Worm (Caenorhabditis elegans) whole organism, L4 larva: Measurements from ENCODE around the gene C35D10.8.
A peak's percentile ranks its signal among the peaks of the same experiment; 100 is the strongest.

ENCODE experiments used
- D1046.2 ChIP-seq: fragments of 200-800 bp; sonication (Bioruptor generic); IDR thresholded peaks from 2 replicates; pipeline ENCODE4 v1.3.6; 2022; ENCODE audit warnings: missing genetic modification characterization, missing compliant biosample characterization
- F10B5.3 ChIP-seq: sonication (generic microtip); optimal IDR thresholded peaks from 2 replicates; lab custom pipeline; 2016; ENCODE audit warnings: mild to moderate bottlenecking, missing genetic modification characterization, missing compliant biosample characterization
- F26F4.8 ChIP-seq: fragments of 200-800 bp; sonication (Bioruptor generic); conservative IDR thresholded peaks from 2 replicates; pipeline ENCODE4 v1.3.6; 2022; ENCODE audit warnings: missing genetic modification characterization, missing compliant biosample characterization
- F49E8.2 ChIP-seq: sonication (generic microtip); optimal IDR thresholded peaks from 2 replicates; lab custom pipeline; 2016; ENCODE audit warnings: missing compliant biosample characterization, mild to moderate bottlenecking, missing genetic modification characterization, borderline replicate concordance
- T26A8.4 ChIP-seq: fragments of 200-800 bp; sonication (Bioruptor generic); IDR thresholded peaks from 2 replicates; pipeline ENCODE4 v1.3.6; 2022; ENCODE audit warnings: missing genetic modification characterization, missing compliant biosample characterization
- Y105C5A.15 ChIP-seq: fragments of 200-800 bp; sonication (Bioruptor generic); IDR thresholded peaks from 2 replicates; pipeline ENCODE4 v1.3.6; 2022; ENCODE audit warnings: missing genetic modification characterization, missing compliant biosample characterization
- ZK337.2 ChIP-seq: fragments of 200-800 bp; sonication (Bioruptor generic); IDR thresholded peaks from 2 replicates; pipeline ENCODE4 v1.3.6; 2022; ENCODE audit warnings: missing genetic modification reagents, missing genetic modification characterization, missing compliant biosample characterization
- ZK546.5 ChIP-seq, 2 experiments: sonication (generic microtip); optimal IDR thresholded peaks; 2 replicates each; lab custom pipeline; 2017; ENCODE audit warnings: missing biosample characterization in 2 of 2, missing genetic modification characterization in 2 of 2
- aly-2 ChIP-seq: sonication (generic microtip); optimal IDR thresholded peaks from 2 replicates; lab custom pipeline; 2018; ENCODE audit warnings: missing biosample characterization, missing genetic modification characterization
- ama-1 ChIP-seq: fragments of 150-350 bp; optimal IDR thresholded peaks from 2 replicates; lab custom pipeline; 2014; ENCODE audit warnings: inconsistent platforms, mixed read lengths
- ceh-20 ChIP-seq: fragments of 200-800 bp; sonication (Bioruptor generic); IDR thresholded peaks from 2 replicates; pipeline ENCODE4 v1.3.6; 2022; ENCODE audit warnings: missing genetic modification reagents, missing genetic modification characterization, missing compliant biosample characterization
- ceh-44 ChIP-seq: fragments of 200-800 bp; sonication (Bioruptor generic); IDR thresholded peaks from 2 replicates; pipeline ENCODE4 v1.3.6; 2022; ENCODE audit warnings: missing genetic modification reagents, missing genetic modification characterization, missing compliant biosample characterization
- ces-1 ChIP-seq: fragments of 150-350 bp; sonication (generic microtip); optimal IDR thresholded peaks from 4 replicates; lab custom pipeline; 2014; ENCODE audit warnings: missing biosample characterization, missing genetic modification reagents, missing genetic modification characterization
- cey-2 ChIP-seq: sonication (generic microtip); optimal IDR thresholded peaks from 3 replicates; lab custom pipeline; 2017; ENCODE audit warnings: missing genetic modification characterization, mild to moderate bottlenecking, missing compliant biosample characterization, antibody characterized with exemption, borderline replicate concordance; ENCODE audit not compliant: insufficient read depth
- ctbp-1 ChIP-seq: fragments of 200-800 bp; sonication (Bioruptor generic); IDR thresholded peaks from 2 replicates; pipeline ENCODE4 v1.3.6; 2022; ENCODE audit warnings: missing genetic modification reagents, missing genetic modification characterization, missing compliant biosample characterization
- daf-12 ChIP-seq: fragments of 150-350 bp; optimal IDR thresholded peaks from 2 replicates; lab custom pipeline; 2014; ENCODE audit warnings: missing biosample characterization, missing genetic modification reagents, missing genetic modification characterization
- daf-16 ChIP-seq, 3 experiments: sonication (generic microtip); optimal IDR thresholded peaks; 2 replicates each; lab custom pipeline; 2016 to 2017; ENCODE audit warnings: missing genetic modification characterization in 3 of 3, missing genetic modification reagents in 3 of 3, mild to moderate bottlenecking in 2 of 3, missing compliant biosample characterization in 2 of 3, missing biosample characterization in 1 of 3, moderate library complexity in 1 of 3
- dmd-6 ChIP-seq: fragments of 200-800 bp; sonication (Bioruptor generic); IDR thresholded peaks from 2 replicates; pipeline ENCODE4 v1.3.6; 2022; ENCODE audit warnings: missing genetic modification reagents, missing genetic modification characterization, missing compliant biosample characterization
- dmd-8 ChIP-seq: fragments of 200-800 bp; sonication (Bioruptor generic); IDR thresholded peaks from 2 replicates; pipeline ENCODE4 v1.3.6; 2022; ENCODE audit warnings: missing genetic modification characterization, missing compliant biosample characterization
- dmd-9 ChIP-seq: fragments of 200-800 bp; sonication (Bioruptor generic); IDR thresholded peaks from 2 replicates; pipeline ENCODE4 v1.3.6; 2022; ENCODE audit warnings: missing genetic modification reagents, missing genetic modification characterization, missing compliant biosample characterization
- dve-1 ChIP-seq: sonication (generic microtip); optimal IDR thresholded peaks from 2 replicates; lab custom pipeline; 2017; ENCODE audit warnings: antibody characterized with exemption, mild to moderate bottlenecking, missing genetic modification characterization, missing compliant biosample characterization; ENCODE audit not compliant: insufficient read depth
- hif-1 ChIP-seq, 2 experiments: sonication (generic microtip); optimal IDR thresholded peaks; 2 replicates each; lab custom pipeline; 2016 to 2017; ENCODE audit warnings: missing compliant biosample characterization in 2 of 2, missing genetic modification characterization in 2 of 2, missing genetic modification reagents in 2 of 2, missing genotype in 2 of 2, mild to moderate bottlenecking in 1 of 2
- hlh-11 ChIP-seq: fragments of 200-800 bp; sonication (Bioruptor generic); optimal IDR thresholded peaks from 2 replicates; lab custom pipeline; 2018; ENCODE audit warnings: mild to moderate bottlenecking, missing genetic modification characterization, missing compliant biosample characterization
- hmg-1.1 ChIP-seq: fragments of 200-800 bp; sonication (Bioruptor generic); IDR thresholded peaks from 2 replicates; pipeline ENCODE4 v1.3.6; 2022; ENCODE audit warnings: missing genetic modification reagents, missing genetic modification characterization, missing compliant biosample characterization
- lin-1 ChIP-seq: fragments of 200-800 bp; sonication (Bioruptor generic); IDR thresholded peaks from 2 replicates; pipeline ENCODE4 v1.3.6; 2022; ENCODE audit warnings: missing genetic modification reagents, missing genetic modification characterization, missing compliant biosample characterization
- lin-13 ChIP-seq: fragments of 150-350 bp; optimal IDR thresholded peaks from 2 replicates; lab custom pipeline; 2014; ENCODE audit warnings: missing biosample characterization, missing genetic modification reagents, missing genetic modification characterization
- lin-29 ChIP-seq: fragments of 200-800 bp; sonication (Bioruptor generic); IDR thresholded peaks from 2 replicates; pipeline ENCODE4 v1.3.6; 2022; ENCODE audit warnings: missing genetic modification reagents, missing genetic modification characterization, missing compliant biosample characterization
- lir-3 ChIP-seq: sonication (generic microtip); optimal IDR thresholded peaks from 2 replicates; lab custom pipeline; 2016; ENCODE audit warnings: mild to moderate bottlenecking, missing genetic modification characterization, missing compliant biosample characterization
- lsy-2 ChIP-seq, 2 experiments: fragments of 150-350 bp in 1 of 2; sonication (generic microtip) in 1 of 2; optimal IDR thresholded peaks; 2 replicates each; lab custom pipeline; 2014 to 2017; ENCODE audit warnings: missing biosample characterization in 2 of 2, missing genetic modification characterization in 2 of 2
- mdt-29 ChIP-seq: fragments of 200-800 bp; sonication (Bioruptor generic); IDR thresholded peaks from 2 replicates; pipeline ENCODE4 v1.3.6; 2022; ENCODE audit warnings: missing genetic modification reagents, missing genetic modification characterization, missing compliant biosample characterization
- mep-1 ChIP-seq: fragments of 150-350 bp; sonication (generic microtip); optimal IDR thresholded peaks from 3 replicates; lab custom pipeline; 2014; ENCODE audit warnings: missing biosample characterization, missing genetic modification characterization
- mxl-3 ChIP-seq: fragments of 200-800 bp; sonication (Bioruptor generic); optimal IDR thresholded peaks from 2 replicates; lab custom pipeline; 2018; ENCODE audit warnings: mild to moderate bottlenecking, missing genetic modification characterization, missing compliant biosample characterization
- nhr-10 ChIP-seq: fragments of 150-350 bp; optimal IDR thresholded peaks from 2 replicates; lab custom pipeline; 2014; ENCODE audit warnings: missing biosample characterization, missing genetic modification characterization
- nhr-102 ChIP-seq: sonication (generic microtip); optimal IDR thresholded peaks from 2 replicates; lab custom pipeline; 2016; ENCODE audit warnings: mild to moderate bottlenecking, missing genetic modification characterization, moderate library complexity, missing compliant biosample characterization
- nhr-11 ChIP-seq: fragments of 150-350 bp; optimal IDR thresholded peaks from 2 replicates; lab custom pipeline; 2014; ENCODE audit warnings: missing biosample characterization, missing genetic modification characterization
- nhr-111 ChIP-seq: fragments of 200-800 bp; sonication (Bioruptor generic); optimal IDR thresholded peaks from 2 replicates; lab custom pipeline; 2018; ENCODE audit warnings: mild to moderate bottlenecking, missing genetic modification characterization, missing compliant biosample characterization
- nhr-28 ChIP-seq: fragments of 150-350 bp; optimal IDR thresholded peaks from 2 replicates; lab custom pipeline; 2014; ENCODE audit warnings: missing biosample characterization, missing genetic modification characterization
- pqm-1 ChIP-seq: sonication (generic microtip); optimal IDR thresholded peaks from 2 replicates; lab custom pipeline; 2017; ENCODE audit warnings: missing biosample characterization, missing genetic modification characterization
- rbr-2 ChIP-seq: sonication (generic microtip); optimal IDR thresholded peaks from 2 replicates; lab custom pipeline; 2016; ENCODE audit warnings: missing genotype, missing genetic modification characterization, missing compliant biosample characterization
- sdz-12 ChIP-seq: fragments of 200-800 bp; sonication (Bioruptor generic); optimal IDR thresholded peaks from 2 replicates; lab custom pipeline; 2018; ENCODE audit warnings: mild to moderate bottlenecking, missing genetic modification characterization, missing compliant biosample characterization
- set-16 ChIP-seq: fragments of 200-800 bp; sonication (Bioruptor generic); IDR thresholded peaks from 2 replicates; pipeline ENCODE4 v1.3.6; 2022; ENCODE audit warnings: missing genetic modification reagents, missing genetic modification characterization, missing compliant biosample characterization
- skn-1 ChIP-seq: fragments of 150-350 bp; optimal IDR thresholded peaks from 2 replicates; lab custom pipeline; 2014; ENCODE audit warnings: missing biosample characterization, missing genetic modification characterization
- snpc-1.2 ChIP-seq: fragments of 200-800 bp; sonication (Bioruptor generic); IDR thresholded peaks from 2 replicates; pipeline ENCODE4 v1.3.6; 2022; ENCODE audit warnings: missing genetic modification reagents, missing genetic modification characterization, missing compliant biosample characterization
- spr-1 ChIP-seq: sonication (generic microtip); optimal IDR thresholded peaks from 2 replicates; lab custom pipeline; 2016; ENCODE audit warnings: mild to moderate bottlenecking, missing genetic modification characterization, missing compliant biosample characterization
- tra-1 ChIP-seq: fragments of 200-800 bp; sonication (Bioruptor generic); IDR thresholded peaks from 2 replicates; pipeline ENCODE4 v1.3.6; 2022; ENCODE audit warnings: missing genetic modification reagents, missing genetic modification characterization, missing compliant biosample characterization
- unc-130 ChIP-seq: sonication (generic microtip); optimal IDR thresholded peaks from 2 replicates; lab custom pipeline; 2016; ENCODE audit warnings: missing genetic modification reagents, missing genetic modification characterization, missing compliant biosample characterization
- unc-39 ChIP-seq: sonication (generic microtip); optimal IDR thresholded peaks from 2 replicates; lab custom pipeline; 2017; ENCODE audit warnings: missing biosample characterization, missing genetic modification characterization
- zfp-2 ChIP-seq: sonication (generic microtip); optimal IDR thresholded peaks from 2 replicates; lab custom pipeline; 2016; ENCODE audit warnings: mild to moderate bottlenecking, missing genetic modification characterization, missing compliant biosample characterization
- zip-11 ChIP-seq: fragments of 200-800 bp; sonication (Bioruptor generic); IDR thresholded peaks from 2 replicates; pipeline ENCODE4 v1.3.6; 2022; ENCODE audit warnings: missing genetic modification characterization, missing compliant biosample characterization
- ztf-11 ChIP-seq: fragments of 150-350 bp; optimal IDR thresholded peaks from 2 replicates; lab custom pipeline; 2014; ENCODE audit warnings: missing biosample characterization, missing genetic modification characterization
- ztf-7 ChIP-seq: fragments of 150-350 bp; optimal IDR thresholded peaks from 2 replicates; lab custom pipeline; 2014; ENCODE audit warnings: missing biosample characterization, missing genetic modification characterization

C35D10.8 gene

DNA sequence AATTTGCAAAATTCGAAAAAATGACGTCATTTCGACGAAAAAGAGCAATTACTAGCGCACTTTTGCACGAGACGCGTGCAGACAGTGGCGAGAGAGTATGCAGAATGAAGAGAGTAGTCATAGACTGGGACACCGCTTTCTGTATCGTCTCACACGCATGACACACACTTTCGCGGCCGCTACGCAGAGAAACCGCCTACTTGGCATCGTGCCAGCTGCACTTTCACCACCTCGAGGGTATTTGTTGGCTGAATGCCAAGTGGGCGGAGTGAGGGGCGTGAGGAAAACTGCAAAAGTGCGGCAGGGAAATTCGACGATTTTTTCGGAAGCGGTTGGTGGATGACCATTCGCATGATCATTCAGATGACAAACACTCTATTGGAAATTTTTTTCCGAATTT is 44.7 kb downstream of the C35D10.8 start (continued):
- TF ChIP-seq D1046.2 (peak; percentile 93), hmg-1.1 (GFP tag; lab: Robert Waterston, UW) (peak; percentile 98), snpc-1.2 (GFP tag; lab: Robert Waterston, UW) (peak; percentile 78), dmd-8 (GFP tag; lab: Robert Waterston, UW) (peak; percentile 58; the same call in 1 of the 2 replicates), ama-1 (lab: Kevin White, UChicago) (peak; percentile 68), F26F4.8 (peak; percentile 75), nhr-102 (tag; lab: Kevin White, UChicago) (peak; percentile 98), nhr-10 (tag; lab: Kevin White, UChicago) (peak; percentile 96), unc-39 (tag; lab: Kevin White, UChicago) (peak; percentile 90), spr-1 (peak; percentile 96), daf-12 (tag; lab: Kevin White, UChicago) (no peak), mxl-3 (GFP tag; lab: Kevin White, UChicago) (peak; percentile 99), pqm-1 (peak; percentile 31), cey-2 (tag; lab: Kevin White, UChicago) (peak; percentile 9), lin-1 (peak; percentile 99), lin-13 (peak; percentile 97), tra-1 (peak; percentile 99), ceh-44 (peak; percentile 58; the same call in 1 of the 2 replicates), dmd-9 (GFP tag; lab: Robert Waterston, UW) (peak; percentile 96), dmd-6 (peak; percentile 100), daf-16 (GFP tag; optimal IDR thresholded peaks at IDR 0.05; lab: Kevin White, UChicago) (peak; percentile 78 to 97), daf-16 (tag; optimal IDR thresholded peaks at IDR 0.05; lab: Kevin White, UChicago) (peak; percentile 65), ZK546.5 (tag; optimal IDR thresholded peaks at IDR 0.05; lab: Kevin White, UChicago) (peak in 1 of 2 experiments; percentile 59), skn-1 (tag; lab: Kevin White, UChicago) (peak; percentile 64), hlh-11 (tag; lab: Kevin White, UChicago) (peak; percentile 100), zip-11 (GFP tag; lab: Robert Waterston, UW) (no peak), lir-3 (tag; lab: Kevin White, UChicago) (peak; percentile 86), F49E8.2 (tag; lab: Kevin White, UChicago) (no peak), zfp-2 (tag; lab: Kevin White, UChicago) (peak; percentile 96), ZK337.2 (GFP tag; lab: Robert Waterston, UW) (peak; percentile 81; the same call in 1 of the 2 replicates), mdt-29 (GFP tag; lab: Robert Waterston, UW) (peak; percentile 98), mep-1 (tag; lab: Kevin White, UChicago) (peak; percentile 99), hif-1 (tag; optimal IDR thresholded peaks at IDR 0.05; lab: Kevin White, UChicago) (peak; percentile 94 to 97), nhr-111 (GFP tag; lab: Kevin White, UChicago) (peak; percentile 57), lsy-2 (tag; optimal IDR thresholded peaks at IDR 0.05; lab: Kevin White, UChicago) (peak; percentile 93 to 97), rbr-2 (peak; percentile 99), ces-1 (GFP tag; lab: Kevin White, UChicago) (peak; percentile 70), Y105C5A.15 (no peak), F10B5.3 (tag; lab: Kevin White, UChicago) (peak; percentile 88), nhr-11 (tag; lab: Kevin White, UChicago) (peak; percentile 99), T26A8.4 (GFP tag; lab: Robert Waterston, UW) (peak; percentile 98), ztf-11 (no peak), aly-2 (tag; lab: Kevin White, UChicago) (no peak), unc-130 (GFP tag; lab: Kevin White, UChicago) (peak; percentile 79), ctbp-1 (peak; percentile 99), ztf-7 (peak; percentile 74), ceh-20 (GFP tag; lab: Robert Waterston, UW) (peak; percentile 99), nhr-28 (peak; percentile 98), lin-29 (GFP tag; lab: Robert Waterston, UW) (peak; percentile 94), dve-1 (tag; lab: Kevin White, UChicago) (peak; percentile 100), set-16 (GFP tag; lab: Robert Waterston, UW) (peak; percentile 96), sdz-12 (GFP tag; lab: Kevin White, UChicago) (peak; percentile 95)
